Worm (Caenorhabditis elegans) whole organism, young adult: Measurements from ENCODE around the gene cyp-13A1.

Experiments
- B0336.3 ChIP-seq: fragments of 200-800 bp; sonication (Bioruptor generic); IDR thresholded peaks from 2 replicates; pipeline ENCODE4 v1.3.6; 2022; ENCODE audit warnings: missing genetic modification characterization, missing compliant biosample characterization
- F37B4.10 ChIP-seq: fragments of 200-800 bp; sonication (Bioruptor generic); IDR thresholded peaks from 2 replicates; pipeline ENCODE4 v1.3.6; 2022; ENCODE audit warnings: missing genetic modification characterization, missing compliant biosample characterization
- aptf-3 ChIP-seq: fragments of 200-800 bp; sonication (Bioruptor generic); IDR thresholded peaks from 2 replicates; pipeline ENCODE4 v1.3.6; 2022; ENCODE audit warnings: missing genetic modification characterization, missing compliant biosample characterization
- ceh-40 ChIP-seq: fragments of 200-800 bp; sonication (Bioruptor generic); IDR thresholded peaks from 2 replicates; pipeline ENCODE4 v1.3.6; 2022; ENCODE audit warnings: missing genetic modification characterization, missing compliant biosample characterization
- ceh-58 ChIP-seq: fragments of 200-800 bp; sonication (Bioruptor generic); IDR thresholded peaks from 2 replicates; pipeline ENCODE4 v1.3.6; 2022; ENCODE audit warnings: missing genetic modification characterization, missing compliant biosample characterization
- dox-1 ChIP-seq: fragments of 200-800 bp; sonication (Bioruptor generic); IDR thresholded peaks from 2 replicates; pipeline ENCODE4 v1.3.6; 2022; ENCODE audit warnings: missing genetic modification reagents, missing genetic modification characterization, missing compliant biosample characterization
- hmg-1.2 ChIP-seq: fragments of 200-800 bp; sonication (Bioruptor generic); IDR thresholded peaks from 2 replicates; pipeline ENCODE4 v1.3.6; 2022; ENCODE audit warnings: missing genetic modification reagents, missing genetic modification characterization, missing compliant biosample characterization
- hsf-1 ChIP-seq: fragments of 200-800 bp; sonication (Bioruptor generic); IDR thresholded peaks from 2 replicates; pipeline ENCODE4 v1.3.6; 2022; ENCODE audit warnings: missing genetic modification reagents, missing genetic modification characterization, missing compliant biosample characterization
- mcd-1 ChIP-seq: fragments of 200-800 bp; sonication (Bioruptor generic); IDR thresholded peaks from 2 replicates; pipeline ENCODE4 v1.3.6; 2022; ENCODE audit warnings: missing genetic modification reagents, missing genetic modification characterization, missing compliant biosample characterization
- nfyb-1 ChIP-seq: fragments of 200-800 bp; sonication (Bioruptor generic); IDR thresholded peaks from 2 replicates; pipeline ENCODE4 v1.3.6; 2022; ENCODE audit warnings: missing genetic modification reagents, missing genetic modification characterization, missing compliant biosample characterization
- tlf-1 ChIP-seq: fragments of 200-800 bp; sonication (Bioruptor generic); optimal IDR thresholded peaks from 2 replicates; lab custom pipeline; 2018; ENCODE audit warnings: mild to moderate bottlenecking, missing genetic modification characterization, missing compliant biosample characterization
- zfh-2 ChIP-seq: fragments of 200-800 bp; sonication (Bioruptor generic); conservative IDR thresholded peaks from 2 replicates; pipeline ENCODE4 v1.3.6; 2022; ENCODE audit warnings: missing genetic modification reagents, missing genetic modification characterization, missing compliant biosample characterization
- ztf-25 ChIP-seq: fragments of 200-800 bp; sonication (Bioruptor generic); IDR thresholded peaks from 2 replicates; pipeline ENCODE4 v1.3.6; 2022; ENCODE audit warnings: missing genetic modification reagents, missing genetic modification characterization, missing compliant biosample characterization
- ztf-28 ChIP-seq: fragments of 200-800 bp; sonication (Bioruptor generic); IDR thresholded peaks from 2 replicates; pipeline ENCODE4 v1.3.6; 2022; ENCODE audit warnings: missing genetic modification reagents, missing genetic modification characterization, missing compliant biosample characterization

The cyp-13A1 gene

DNA sequence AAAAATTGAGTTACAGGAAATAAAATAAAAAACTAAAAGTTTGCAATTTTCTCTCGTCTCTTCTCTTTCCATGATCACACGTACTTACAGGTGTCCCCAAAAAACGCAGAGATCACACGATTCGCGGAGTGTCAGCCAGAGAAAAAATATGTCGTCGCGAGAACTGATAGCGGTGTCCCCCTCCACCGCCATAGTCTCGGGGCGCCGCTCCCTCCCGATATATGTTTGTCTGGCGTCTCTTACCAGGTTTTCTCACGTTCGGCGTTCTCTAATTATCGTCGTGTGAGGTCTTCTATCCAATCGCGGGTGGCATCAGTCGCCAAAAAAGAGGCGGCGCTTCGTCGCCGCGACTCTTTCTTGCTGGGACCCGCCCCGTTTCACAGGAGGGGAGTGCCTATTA, 50.0 kb downstream of the cyp-13A1 start, which contains the start of gene mab-3:
mab-3 (plus strand) TSS at position 328 of the 400 bp plus-strand sequence.
- TF ChIP-seq nfyb-1 (GFP tag; lab: Robert Waterston, UW) (peak; percentile 42; the same call in 1 of the 2 replicates), hmg-1.2 (peak; percentile 76; the same call in 1 of the 2 replicates), F37B4.10 (0 out of 2 replicates have a peak, but pooled peaks have one; percentile 12), zfh-2 (GFP tag; lab: Robert Waterston, UW) (peak; percentile 30; the same call in 1 of the 2 replicates), mcd-1 (GFP tag; lab: Robert Waterston, UW) (0 out of 2 replicates have a peak, but pooled peaks have one; percentile 29), dox-1 (GFP tag; lab: Robert Waterston, UW) (peak; percentile 69)

- no peak for TF ChIP-seq B0336.3
- no peak for TF ChIP-seq ztf-25 (GFP tag; lab: Robert Waterston, UW)
- TF ChIP-seq ztf-28, result no peak
- TF ChIP-seq zfh-2 (GFP tag; lab: Robert Waterston, UW), result 0 out of 2 replicates have a peak, but pooled peaks have one; percentile 12
- TF ChIP-seq hmg-1.2, result peak; percentile 93
- no peak for TF ChIP-seq tlf-1
- TF ChIP-seq ceh-58 (GFP tag; lab: Robert Waterston, UW), result no peak
- TF ChIP-seq, all 124 proteins: peak for 2
Measured at ce11 chrII:9729866-9730265, 51.9 kb downstream of the cyp-13A1 start.

- TF ChIP-seq aptf-3 (GFP tag; lab: Robert Waterston, UW), result no peak
- no peak for TF ChIP-seq nfyb-1 (GFP tag; lab: Robert Waterston, UW)
- no peak for TF ChIP-seq ceh-40 (GFP tag; lab: Robert Waterston, UW)
- TF ChIP-seq hsf-1, result no peak
Measured at ce11 chrII:9729196-9729595, 52.6 kb downstream of the cyp-13A1 start.
